Worm (Caenorhabditis elegans) whole organism, early embryonic: ENCODE data around the gene mrt-2.

Experiments
- B0310.2 ChIP-seq: sonication (generic microtip); optimal IDR thresholded peaks from 2 replicates; lab custom pipeline; 2016; ENCODE audit warnings: mild to moderate bottlenecking, missing genetic modification characterization, missing compliant biosample characterization
- ama-1 ChIP-seq: fragments of 150-350 bp; optimal IDR thresholded peaks from 2 replicates; lab custom pipeline; 2014
- flt-1 ChIP-seq: fragments of 200-800 bp; sonication (Bioruptor generic); IDR thresholded peaks from 2 replicates; pipeline ENCODE4 v1.3.6; 2022; ENCODE audit warnings: missing genetic modification characterization, missing compliant biosample characterization
- hmbx-1 ChIP-seq: sonication (generic microtip); optimal IDR thresholded peaks from 2 replicates; lab custom pipeline; 2016; ENCODE audit warnings: mild to moderate bottlenecking, missing genetic modification characterization, missing compliant biosample characterization
- scrt-1 ChIP-seq: fragments of 200-800 bp; sonication (Bioruptor generic); IDR thresholded peaks from 2 replicates; pipeline ENCODE4 v1.3.6; 2022; ENCODE audit warnings: missing genetic modification characterization, missing compliant biosample characterization
- sea-1 ChIP-seq: fragments of 200-800 bp; sonication (Bioruptor generic); conservative IDR thresholded peaks from 2 replicates; pipeline ENCODE4 v1.3.6; 2022; ENCODE audit warnings: missing genetic modification characterization, missing compliant biosample characterization

- TF ChIP-seq ama-1 (no peak), sea-1 (GFP tag; lab: Robert Waterston, UW) (no peak), hmbx-1 (tag; lab: Kevin White, UChicago) (no peak), scrt-1 (GFP tag; lab: Robert Waterston, UW) (no peak), B0310.2 (tag; lab: Kevin White, UChicago) (no peak), flt-1 (no peak)
Measured at ce11 chrIII:11708722-11709121, 37.8 kb upstream of the mrt-2 start, which contains the start of gene Y41C4A.8.
